Worm (Caenorhabditis elegans) whole organism, L3 larva: ENCODE measurements around the gene Y57G7A.2.
A peak's percentile ranks its signal among the peaks of the same experiment; 100 is the strongest.

Experiments
- R02D3.7 ChIP-seq: fragments of 150-350 bp; optimal IDR thresholded peaks from 2 replicates; lab custom pipeline; 2014; ENCODE audit warnings: missing biosample characterization, missing genetic modification characterization
- ZK546.5 ChIP-seq: sonication (generic microtip); optimal IDR thresholded peaks from 2 replicates; lab custom pipeline; 2017; ENCODE audit warnings: missing biosample characterization, missing genetic modification characterization
- aly-2 ChIP-seq: fragments of 150-350 bp; optimal IDR thresholded peaks from 2 replicates; lab custom pipeline; 2014; ENCODE audit warnings: missing biosample characterization, missing genetic modification characterization
- ama-1 ChIP-seq: fragments of 150-350 bp; optimal IDR thresholded peaks from 2 replicates; lab custom pipeline; 2018
- ceh-28 ChIP-seq: fragments of 150-350 bp; optimal IDR thresholded peaks from 2 replicates; lab custom pipeline; 2014; ENCODE audit warnings: missing biosample characterization, missing genetic modification reagents, missing genetic modification characterization
- ceh-82 ChIP-seq: fragments of 150-350 bp; optimal IDR thresholded peaks from 2 replicates; lab custom pipeline; 2014; ENCODE audit warnings: missing biosample characterization, missing genetic modification characterization
- ceh-9 ChIP-seq: sonication (generic microtip); optimal IDR thresholded peaks from 2 replicates; lab custom pipeline; 2018; ENCODE audit warnings: missing biosample characterization, missing genetic modification characterization
- daf-12 ChIP-seq: fragments of 150-350 bp; optimal IDR thresholded peaks from 2 replicates; lab custom pipeline; 2014; ENCODE audit warnings: missing biosample characterization, missing genetic modification reagents, missing genetic modification characterization
- egl-27 ChIP-seq: sonication (generic microtip); optimal IDR thresholded peaks from 4 replicates; lab custom pipeline; 2017; ENCODE audit warnings: missing biosample characterization, missing genetic modification reagents, missing genetic modification characterization
- egl-5 ChIP-seq: fragments of 150-350 bp; optimal IDR thresholded peaks from 2 replicates; lab custom pipeline; 2017; ENCODE audit warnings: missing biosample characterization, missing genetic modification reagents, missing genetic modification characterization, inconsistent platforms
- elt-1 ChIP-seq: fragments of 150-350 bp; optimal IDR thresholded peaks from 2 replicates; lab custom pipeline; 2014; ENCODE audit warnings: missing biosample characterization, missing genetic modification characterization
- elt-2 ChIP-seq: sonication (generic microtip); optimal IDR thresholded peaks from 2 replicates; lab custom pipeline; 2016; ENCODE audit warnings: missing genetic modification reagents, mild to moderate bottlenecking, missing genetic modification characterization, missing compliant biosample characterization
- elt-3 ChIP-seq, 3 experiments: fragments of 150-350 bp in 1 of 3; sonication (generic microtip) in 2 of 3; optimal IDR thresholded peaks; 2 replicates in 2 of 3; 4 replicates in 1 of 3; lab custom pipeline; 2014 to 2017; ENCODE audit warnings: missing biosample characterization in 3 of 3, missing genetic modification characterization in 3 of 3
- eor-1 ChIP-seq, 2 experiments: fragments of 150-350 bp; optimal IDR thresholded peaks; 2 replicates each; lab custom pipeline; 2014 to 2018; ENCODE audit warnings: missing biosample characterization in 2 of 2, missing genetic modification characterization in 2 of 2
- fkh-10 ChIP-seq: sonication (generic microtip); optimal IDR thresholded peaks from 2 replicates; lab custom pipeline; 2017; ENCODE audit warnings: missing biosample characterization, missing genetic modification reagents, missing genetic modification characterization
- fkh-2 ChIP-seq: fragments of 150-350 bp; optimal IDR thresholded peaks from 2 replicates; lab custom pipeline; 2014; ENCODE audit warnings: missing biosample characterization, missing genetic modification reagents, missing genetic modification characterization
- fos-1 ChIP-seq: fragments of 150-350 bp; optimal IDR thresholded peaks from 2 replicates; lab custom pipeline; 2014; ENCODE audit warnings: missing biosample characterization, missing genetic modification characterization
- hmg-11 ChIP-seq: sonication (generic microtip); optimal IDR thresholded peaks from 2 replicates; lab custom pipeline; 2016; ENCODE audit warnings: missing genetic modification characterization, missing compliant biosample characterization
- jun-1 ChIP-seq: fragments of 150-350 bp; optimal IDR thresholded peaks from 2 replicates; lab custom pipeline; 2014; ENCODE audit warnings: missing biosample characterization, missing genetic modification reagents, missing genetic modification characterization
- lin-15B ChIP-seq: fragments of 150-350 bp; optimal IDR thresholded peaks from 2 replicates; lab custom pipeline; 2014; ENCODE audit warnings: missing biosample characterization, missing genetic modification characterization
- lin-39 ChIP-seq: fragments of 150-350 bp; optimal IDR thresholded peaks from 2 replicates; lab custom pipeline; 2018; ENCODE audit warnings: missing biosample characterization, missing genetic modification reagents, missing genetic modification characterization
- lsy-12 ChIP-seq: sonication (generic microtip); optimal IDR thresholded peaks from 2 replicates; lab custom pipeline; 2016; ENCODE audit warnings: mild to moderate bottlenecking, missing genetic modification characterization, missing compliant biosample characterization
- mdl-1 ChIP-seq: fragments of 150-350 bp; optimal IDR thresholded peaks from 2 replicates; lab custom pipeline; 2014; ENCODE audit warnings: missing biosample characterization, missing genetic modification characterization
- mml-1 ChIP-seq: fragments of 150-350 bp; sonication (generic microtip); optimal IDR thresholded peaks from 3 replicates; lab custom pipeline; 2014; ENCODE audit warnings: missing biosample characterization, missing genetic modification characterization
- nfya-1 ChIP-seq: sonication (generic microtip); optimal IDR thresholded peaks from 2 replicates; lab custom pipeline; 2017; ENCODE audit warnings: missing genetic modification characterization, mild to moderate bottlenecking, missing compliant biosample characterization, antibody characterized with exemption, moderate library complexity; ENCODE audit not compliant: insufficient read depth
- nhr-11 ChIP-seq: fragments of 150-350 bp; optimal IDR thresholded peaks from 2 replicates; lab custom pipeline; 2014; ENCODE audit warnings: missing biosample characterization, missing genetic modification characterization
- nhr-12 ChIP-seq: fragments of 150-350 bp; optimal IDR thresholded peaks from 2 replicates; lab custom pipeline; 2014; ENCODE audit warnings: missing biosample characterization, missing genetic modification characterization
- nhr-23 ChIP-seq: fragments of 150-350 bp; optimal IDR thresholded peaks from 2 replicates; lab custom pipeline; 2014; ENCODE audit warnings: missing biosample characterization, missing genetic modification reagents, missing genetic modification characterization
- nhr-237 ChIP-seq: fragments of 150-350 bp; optimal IDR thresholded peaks from 2 replicates; lab custom pipeline; 2014; ENCODE audit warnings: missing biosample characterization, missing genetic modification characterization
- nhr-25 ChIP-seq: sonication (generic microtip); optimal IDR thresholded peaks from 2 replicates; lab custom pipeline; 2017; ENCODE audit warnings: missing biosample characterization, missing genetic modification characterization
- nhr-28 ChIP-seq: fragments of 150-350 bp; optimal IDR thresholded peaks from 2 replicates; lab custom pipeline; 2014; ENCODE audit warnings: missing biosample characterization, missing genetic modification characterization
- nhr-67 ChIP-seq: fragments of 150-350 bp; optimal IDR thresholded peaks from 2 replicates; lab custom pipeline; 2014; ENCODE audit warnings: missing biosample characterization, missing genetic modification characterization
- nhr-76 ChIP-seq: fragments of 150-350 bp; sonication (generic microtip); optimal IDR thresholded peaks from 5 replicates; lab custom pipeline; 2014; ENCODE audit warnings: missing biosample characterization, missing genetic modification characterization
- nhr-77 ChIP-seq: fragments of 150-350 bp; optimal IDR thresholded peaks from 2 replicates; lab custom pipeline; 2014; ENCODE audit warnings: missing biosample characterization, missing genetic modification characterization
- pha-4 ChIP-seq: fragments of 150-350 bp; optimal IDR thresholded peaks from 2 replicates; lab custom pipeline; 2014; ENCODE audit warnings: missing biosample characterization, missing genetic modification reagents, missing genetic modification characterization
- pqm-1 ChIP-seq: fragments of 150-350 bp; optimal IDR thresholded peaks from 2 replicates; lab custom pipeline; 2017; ENCODE audit warnings: missing biosample characterization, missing genetic modification characterization, inconsistent platforms
- sea-2 ChIP-seq: fragments of 150-350 bp; sonication (generic microtip); optimal IDR thresholded peaks from 4 replicates; lab custom pipeline; 2014; ENCODE audit warnings: missing biosample characterization, missing genetic modification reagents, missing genetic modification characterization
- skn-1 ChIP-seq: fragments of 150-350 bp; optimal IDR thresholded peaks from 2 replicates; lab custom pipeline; 2014; ENCODE audit warnings: missing biosample characterization, missing genetic modification characterization
- tbx-2 ChIP-seq: sonication (generic microtip); optimal IDR thresholded peaks from 2 replicates; lab custom pipeline; 2016; ENCODE audit warnings: mild to moderate bottlenecking, missing genetic modification characterization, missing compliant biosample characterization
- unc-39 ChIP-seq: sonication (generic microtip); optimal IDR thresholded peaks from 4 replicates; lab custom pipeline; 2017; ENCODE audit warnings: missing biosample characterization, missing genetic modification characterization
- unc-62 ChIP-seq: fragments of 150-350 bp; sonication (generic microtip); optimal IDR thresholded peaks from 4 replicates; lab custom pipeline; 2014; ENCODE audit warnings: missing biosample characterization, missing genetic modification reagents, missing genetic modification characterization
- zag-1 ChIP-seq: fragments of 150-350 bp; optimal IDR thresholded peaks from 2 replicates; lab custom pipeline; 2014; ENCODE audit warnings: missing biosample characterization, missing genetic modification characterization
- ztf-11 ChIP-seq: fragments of 150-350 bp; optimal IDR thresholded peaks from 2 replicates; lab custom pipeline; 2014; ENCODE audit warnings: missing biosample characterization, missing genetic modification characterization
- ztf-4 ChIP-seq: fragments of 150-350 bp; optimal IDR thresholded peaks from 2 replicates; lab custom pipeline; 2014; ENCODE audit warnings: missing biosample characterization, missing genetic modification characterization

The Y57G7A.2 gene

ce11 chrII:1320987-1321807 lies 25.3 kb downstream of the Y57G7A.2 start, which contains the start of gene vig-1:
vig-1 (plus strand) TSS chrII:1321037.
- TF ChIP-seq nfya-1, result no peak

ce11 chrII:1322283-1323173 lies 26.7 kb downstream of the Y57G7A.2 start:
- TF ChIP-seq ceh-9, result no peak
- no peak for TF ChIP-seq nhr-23
- TF ChIP-seq elt-1 (tag; lab: Kevin White, UChicago), result no peak
- TF ChIP-seq jun-1 (tag; lab: Kevin White, UChicago), result no peak
- TF ChIP-seq mml-1 (tag; lab: Kevin White, UChicago), result no peak

ce11 chrII:1323190-1323651 lies 27.3 kb downstream of the Y57G7A.2 start:
- TF ChIP-seq fkh-2 (tag; lab: Kevin White, UChicago) (no peak), R02D3.7 (no peak), lin-39 (peak; percentile 52), eor-1 (tag; optimal IDR thresholded peaks at IDR 0.05; lab: Kevin White, UChicago) (no peak), nhr-76 (tag; lab: Kevin White, UChicago) (no peak), ama-1 (lab: Kevin White, UChicago) (no peak), ceh-9 (no peak), ztf-11 (no peak), pqm-1 (tag; lab: Kevin White, UChicago) (no peak), fkh-10 (GFP tag; lab: Kevin White, UChicago) (peak; percentile 6), nhr-12 (tag; lab: Kevin White, UChicago) (no peak), sea-2 (GFP tag; lab: Kevin White, UChicago) (no peak), unc-62 (no peak), mdl-1 (no peak), skn-1 (no peak), ceh-28 (peak; percentile 10), hmg-11 (tag; lab: Kevin White, UChicago) (peak; percentile 40), mml-1 (tag; lab: Kevin White, UChicago) (no peak), lin-15B (peak; percentile 58), ceh-82 (tag; lab: Kevin White, UChicago) (no peak), ztf-4 (tag; lab: Kevin White, UChicago) (no peak), lsy-12 (tag; lab: Kevin White, UChicago) (peak; percentile 71), ZK546.5 (tag; lab: Kevin White, UChicago) (peak; percentile 29), nfya-1 (peak; percentile 48), nhr-237 (tag; lab: Kevin White, UChicago) (no peak), nhr-25 (tag; lab: Kevin White, UChicago) (no peak), aly-2 (tag; lab: Kevin White, UChicago) (no peak), nhr-77 (tag; lab: Kevin White, UChicago) (no peak), nhr-23 (no peak), nhr-11 (tag; lab: Kevin White, UChicago) (no peak), egl-5 (no peak), daf-12 (tag; lab: Kevin White, UChicago) (no peak), elt-3 (tag; optimal IDR thresholded peaks at IDR 0.05; lab: Kevin White, UChicago) (no peak), fos-1 (tag; lab: Kevin White, UChicago) (no peak), tbx-2 (tag; lab: Kevin White, UChicago) (no peak), egl-27 (tag; lab: Kevin White, UChicago) (no peak), elt-2 (tag; lab: Kevin White, UChicago) (no peak), pha-4 (tag; lab: Kevin White, UChicago) (no peak), zag-1 (tag; lab: Kevin White, UChicago) (no peak), nhr-28 (tag; lab: Kevin White, UChicago) (no peak), unc-39 (tag; lab: Kevin White, UChicago) (no peak), nhr-67 (tag; lab: Kevin White, UChicago) (no peak)
